Worm (Caenorhabditis elegans) whole organism, late embryonic: ENCODE results near the gene K07H8.8.
A peak's percentile ranks its signal among the peaks of the same experiment; 100 is the strongest.

ENCODE experiments used
- C08G9.2 ChIP-seq: sonication (generic microtip); optimal IDR thresholded peaks from 2 replicates; lab custom pipeline; 2016; ENCODE audit warnings: mild to moderate bottlenecking, missing genetic modification characterization, moderate library complexity, missing compliant biosample characterization
- F13H6.1 ChIP-seq: sonication (generic microtip); optimal IDR thresholded peaks from 2 replicates; lab custom pipeline; 2016; ENCODE audit warnings: missing genetic modification characterization, missing compliant biosample characterization
- T23F11.4 ChIP-seq: fragments of 200-800 bp; sonication (Bioruptor generic); optimal IDR thresholded peaks from 2 replicates; lab custom pipeline; 2018; ENCODE audit warnings: mild to moderate bottlenecking, missing genetic modification characterization, missing compliant biosample characterization
- Y22D7AL.16 ChIP-seq: sonication (generic microtip); optimal IDR thresholded peaks from 2 replicates; lab custom pipeline; 2016; ENCODE audit warnings: missing genetic modification characterization, missing compliant biosample characterization
- ahr-1 ChIP-seq: sonication (generic microtip); optimal IDR thresholded peaks from 2 replicates; lab custom pipeline; 2016; ENCODE audit warnings: missing genetic modification characterization, missing compliant biosample characterization
- ama-1 ChIP-seq: fragments of 150-350 bp; optimal IDR thresholded peaks from 2 replicates; lab custom pipeline; 2014
- ceh-18 ChIP-seq: sonication (generic microtip); optimal IDR thresholded peaks from 2 replicates; lab custom pipeline; 2016; ENCODE audit warnings: missing genetic modification characterization, missing compliant biosample characterization
- ceh-19 ChIP-seq: fragments of 200-800 bp; sonication (Bioruptor generic); optimal IDR thresholded peaks from 2 replicates; lab custom pipeline; 2018; ENCODE audit warnings: mild to moderate bottlenecking, missing genetic modification characterization, missing compliant biosample characterization
- ceh-2 ChIP-seq: sonication (generic microtip); optimal IDR thresholded peaks from 2 replicates; lab custom pipeline; 2016; ENCODE audit warnings: missing genotype, missing genetic modification characterization, missing compliant biosample characterization
- ceh-22 ChIP-seq: sonication (generic microtip); optimal IDR thresholded peaks from 2 replicates; lab custom pipeline; 2017; ENCODE audit warnings: missing biosample characterization, missing genetic modification characterization
- ceh-31 ChIP-seq: sonication (generic microtip); optimal IDR thresholded peaks from 2 replicates; lab custom pipeline; 2016; ENCODE audit warnings: missing genetic modification characterization, missing compliant biosample characterization
- ceh-48 ChIP-seq: sonication (generic microtip); optimal IDR thresholded peaks from 2 replicates; lab custom pipeline; 2016; ENCODE audit warnings: missing genetic modification characterization, inconsistent platforms, missing compliant biosample characterization
- dmd-4 ChIP-seq: sonication (generic microtip); optimal IDR thresholded peaks from 2 replicates; lab custom pipeline; 2016; ENCODE audit warnings: borderline replicate concordance, missing genetic modification characterization, missing compliant biosample characterization
- dve-1 ChIP-seq: sonication (generic microtip); optimal IDR thresholded peaks from 2 replicates; lab custom pipeline; 2017; ENCODE audit warnings: antibody characterized with exemption, mild to moderate bottlenecking, missing genetic modification characterization, missing compliant biosample characterization
- elt-2 ChIP-seq: sonication (generic microtip); optimal IDR thresholded peaks from 2 replicates; lab custom pipeline; 2016; ENCODE audit warnings: missing genetic modification reagents, missing genetic modification characterization, missing compliant biosample characterization
- elt-4 ChIP-seq: sonication (generic microtip); optimal IDR thresholded peaks from 2 replicates; lab custom pipeline; 2016; ENCODE audit warnings: missing genetic modification characterization, missing compliant biosample characterization
- eyg-1 ChIP-seq: sonication (generic microtip); optimal IDR thresholded peaks from 2 replicates; lab custom pipeline; 2016; ENCODE audit warnings: missing genotype, missing genetic modification characterization, missing compliant biosample characterization
- fax-1 ChIP-seq: sonication (generic microtip); optimal IDR thresholded peaks from 2 replicates; lab custom pipeline; 2016; ENCODE audit warnings: missing genotype, missing genetic modification characterization, missing compliant biosample characterization
- fkh-10 ChIP-seq: fragments of 150-350 bp; optimal IDR thresholded peaks from 2 replicates; lab custom pipeline; 2014; ENCODE audit warnings: missing biosample characterization, missing genetic modification reagents, missing genetic modification characterization
- fkh-6 ChIP-seq: sonication (generic microtip); optimal IDR thresholded peaks from 2 replicates; lab custom pipeline; 2016; ENCODE audit warnings: missing genetic modification characterization, missing compliant biosample characterization
- hlh-15 ChIP-seq: sonication (generic microtip); optimal IDR thresholded peaks from 2 replicates; lab custom pipeline; 2016; ENCODE audit warnings: missing genetic modification characterization, missing compliant biosample characterization
- lim-6 ChIP-seq: sonication (generic microtip); optimal IDR thresholded peaks from 2 replicates; lab custom pipeline; 2016; ENCODE audit warnings: missing genetic modification characterization, missing compliant biosample characterization
- nfya-1 ChIP-seq: sonication (generic microtip); optimal IDR thresholded peaks from 2 replicates; lab custom pipeline; 2017; ENCODE audit warnings: missing genetic modification characterization, mild to moderate bottlenecking, missing compliant biosample characterization, antibody characterized with exemption, moderate library complexity
- nhr-11 ChIP-seq: fragments of 150-350 bp; optimal IDR thresholded peaks from 2 replicates; lab custom pipeline; 2014; ENCODE audit warnings: missing biosample characterization, missing genetic modification characterization
- odd-2 ChIP-seq: sonication (generic microtip); optimal IDR thresholded peaks from 2 replicates; lab custom pipeline; 2017; ENCODE audit warnings: antibody characterized with exemption, mild to moderate bottlenecking, missing genetic modification characterization, missing compliant biosample characterization
- pax-1 ChIP-seq: fragments of 150-350 bp; optimal IDR thresholded peaks from 2 replicates; lab custom pipeline; 2014; ENCODE audit warnings: missing biosample characterization, missing genetic modification characterization
- pha-2 ChIP-seq: sonication (generic microtip); optimal IDR thresholded peaks from 2 replicates; lab custom pipeline; 2017; ENCODE audit warnings: mild to moderate bottlenecking, missing genetic modification characterization, missing compliant biosample characterization
- ref-2 ChIP-seq: sonication (generic microtip); optimal IDR thresholded peaks from 2 replicates; lab custom pipeline; 2016; ENCODE audit warnings: missing genetic modification characterization, missing compliant biosample characterization
- rnt-1 ChIP-seq: sonication (generic microtip); optimal IDR thresholded peaks from 2 replicates; lab custom pipeline; 2016; ENCODE audit warnings: missing genetic modification characterization, missing compliant biosample characterization
- sox-2 ChIP-seq: fragments of 200-800 bp; sonication (Bioruptor generic); IDR thresholded peaks from 2 replicates; pipeline ENCODE4 v1.3.6; 2022; ENCODE audit warnings: missing genetic modification reagents, missing genetic modification characterization, missing compliant biosample characterization
- tbx-7 ChIP-seq: sonication (generic microtip); optimal IDR thresholded peaks from 2 replicates; lab custom pipeline; 2016; ENCODE audit warnings: missing genotype, missing genetic modification characterization, missing compliant biosample characterization
- unc-42 ChIP-seq: sonication (generic microtip); optimal IDR thresholded peaks from 2 replicates; lab custom pipeline; 2016; ENCODE audit warnings: missing genotype, missing genetic modification characterization, missing compliant biosample characterization
- unc-55 ChIP-seq: sonication (generic microtip); optimal IDR thresholded peaks from 2 replicates; lab custom pipeline; 2017; ENCODE audit warnings: missing biosample characterization, missing genetic modification reagents, missing genetic modification characterization
- ztf-16 ChIP-seq: sonication (generic microtip); optimal IDR thresholded peaks from 2 replicates; lab custom pipeline; 2017; ENCODE audit warnings: missing genetic modification characterization, missing compliant biosample characterization

K07H8.8 gene

ce11 chrIV:8226474-8226873 is 41.7 kb downstream of the K07H8.8 start:
- TF ChIP-seq ama-1 (lab: Kevin White, UChicago) = peak; percentile 1
- TF ChIP-seq nhr-11 = no peak
- no peak for TF ChIP-seq dve-1
- no peak for TF ChIP-seq ceh-31 (tag; lab: Kevin White, UChicago)
- TF ChIP-seq fkh-6 (tag; lab: Kevin White, UChicago) = no peak

DNA sequence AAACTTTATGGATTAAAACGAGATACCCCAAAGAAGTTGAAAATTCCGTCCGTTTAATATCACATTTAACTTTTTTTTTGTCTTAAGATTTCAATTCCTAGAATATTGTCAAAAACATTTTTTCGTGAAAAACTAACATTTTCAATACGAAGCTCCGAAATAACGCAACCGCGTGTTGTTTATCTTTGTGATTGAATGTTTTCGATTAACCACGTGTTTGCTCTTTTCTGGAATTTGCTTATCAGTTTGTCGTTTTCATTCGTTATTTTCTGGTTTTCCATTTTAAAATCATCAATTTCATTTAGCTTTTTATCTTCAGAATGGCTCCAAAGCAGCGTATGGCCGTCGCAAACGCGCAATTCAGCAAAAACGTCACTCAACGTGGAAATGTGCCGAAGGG is 42.9 kb downstream of the K07H8.8 start, which contains the start of gene serp-1.2:
serp-1.2 (plus strand) TSS at position 318 of the 400 bp plus-strand sequence.
- TF ChIP-seq unc-42 (tag; lab: Kevin White, UChicago) = no peak
- no peak for TF ChIP-seq Y22D7AL.16 (tag; lab: Kevin White, UChicago)
- TF ChIP-seq fax-1 (tag; lab: Kevin White, UChicago) = no peak
- no peak for TF ChIP-seq lim-6 (tag; lab: Kevin White, UChicago)
- TF ChIP-seq elt-2 = peak; percentile 12

DNA sequence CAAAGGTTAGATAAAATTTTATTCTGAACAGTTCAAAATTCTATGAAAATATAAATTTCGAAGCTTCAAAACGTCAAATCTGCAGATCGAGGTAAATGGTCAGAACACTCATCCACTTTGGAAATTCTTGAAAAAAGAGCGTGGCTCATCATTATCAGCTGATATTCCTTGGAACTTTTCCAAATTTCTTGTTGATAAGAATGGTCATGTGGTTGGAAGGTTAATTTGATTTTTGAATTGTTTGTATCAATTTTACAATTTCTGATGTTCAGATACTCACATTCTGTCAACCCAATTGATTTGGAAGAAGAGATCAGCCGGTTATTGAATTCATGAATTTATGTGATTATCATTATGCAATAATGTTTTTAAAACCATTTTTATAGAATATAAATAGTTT is 45.2 kb downstream of the K07H8.8 start:
- TF ChIP-seq elt-2 (no peak), ref-2 (no peak), pax-1 (no peak), dve-1 (no peak), odd-2 (tag; lab: Kevin White, UChicago) (no peak), unc-55 (GFP tag; lab: Kevin White, UChicago) (no peak), eyg-1 (no peak), ahr-1 (tag; lab: Kevin White, UChicago) (no peak), ceh-2 (tag; lab: Kevin White, UChicago) (no peak), ceh-22 (tag; lab: Kevin White, UChicago) (no peak), ceh-18 (tag; lab: Kevin White, UChicago) (no peak), Y22D7AL.16 (tag; lab: Kevin White, UChicago) (no peak), ama-1 (lab: Kevin White, UChicago) (no peak), sox-2 (GFP tag; lab: Robert Waterston, UW) (no peak), ztf-16 (no peak), nfya-1 (tag; lab: Kevin White, UChicago) (no peak)
- TF ChIP-seq, all 69 proteins: peak for 0

ce11 chrIV:8221946-8222345 is 46.3 kb downstream of the K07H8.8 start, which contains the start of gene gpx-6:
Gene gpx-6 (plus strand): TSS chrIV:8222202.
- TF ChIP-seq tbx-7 (tag; lab: Kevin White, UChicago) (no peak), T23F11.4 (no peak), odd-2 (tag; lab: Kevin White, UChicago) (no peak), C08G9.2 (no peak), hlh-15 (tag; lab: Kevin White, UChicago) (no peak), dmd-4 (no peak), ceh-19 (no peak), rnt-1 (tag; lab: Kevin White, UChicago) (no peak), ceh-48 (no peak), elt-4 (tag; lab: Kevin White, UChicago) (no peak), F13H6.1 (no peak)

- no peak for TF ChIP-seq fkh-10 (GFP tag; lab: Kevin White, UChicago)
- no peak for TF ChIP-seq pha-2 (tag; lab: Kevin White, UChicago)
- no peak for TF ChIP-seq ama-1 (lab: Kevin White, UChicago)
- TF ChIP-seq ztf-16 = no peak
- no peak for TF ChIP-seq ceh-48
- TF ChIP-seq ahr-1 (tag; lab: Kevin White, UChicago) = no peak
- TF ChIP-seq elt-4 (tag; lab: Kevin White, UChicago) = no peak
These were observed 48.2 kb downstream of the K07H8.8 start, which contains the start of gene ocr-2 for ce11 chrIV:8219987-8220386. Gene ocr-2 (minus strand): TSS chrIV:8220087.
